Worm (Caenorhabditis elegans): ENCODE results near the gene cutl-22.

DNA sequence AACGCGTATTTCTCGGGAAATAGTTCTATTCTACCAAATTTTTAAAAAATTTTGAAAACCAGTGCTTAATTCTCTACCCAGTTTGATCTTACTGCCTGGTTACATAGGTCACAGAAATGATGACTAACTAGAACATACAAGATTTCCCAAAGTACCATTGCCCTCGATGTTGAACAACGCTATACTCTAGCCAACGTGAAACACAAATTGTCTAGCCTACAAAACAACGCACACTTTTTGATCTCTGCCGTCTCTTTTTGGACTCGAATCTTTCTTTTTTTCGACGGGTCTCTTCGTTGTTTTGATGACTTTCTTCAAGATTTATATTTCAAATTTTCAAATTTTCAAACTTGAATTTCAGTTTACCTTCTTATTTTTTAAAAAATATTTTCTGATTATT is 41.3 kb upstream of the cutl-22 start, which contains the start of gene Y50D4B.2:
- TF ChIP-seq zag-1 (tag; optimal IDR thresholded peaks at IDR 0.05) = no peak
- TF ChIP-seq sea-2 (GFP tag; optimal IDR thresholded peaks at IDR 0.05) = no peak
